Fruit fly (Drosophila melanogaster): ENCODE data around the gene RpL17.
A peak's percentile ranks its signal among the peaks of the same experiment; 100 is the strongest.

Gene RpL17

dm6 chrX:6719968-6720367, 24.1 kb downstream of the RpL17 start (continued):
- TF ChIP-seq E2f2 (GFP tag; IDR thresholded peaks at IDR 0.05) = 0 out of 2 replicates have a peak, but pooled peaks have one; percentile 18
- TF ChIP-seq tup (GFP tag; optimal IDR thresholded peaks at IDR 0.05) = no peak
- TF ChIP-seq Usf (GFP tag; optimal IDR thresholded peaks at IDR 0.05) = no peak
- no peak for TF ChIP-seq CG11398 (GFP tag; optimal IDR thresholded peaks at IDR 0.05)
- no peak for TF ChIP-seq hb (GFP tag; IDR thresholded peaks at IDR 0.05; ENCODE audit: partially characterized antibody)
- peak; percentile 35 for TF ChIP-seq CG10209 (GFP tag; optimal IDR thresholded peaks at IDR 0.05)
- TF ChIP-seq CG8924 (tag; optimal IDR thresholded peaks at IDR 0.05) = no peak
- no peak for TF ChIP-seq lilli (GFP tag; optimal IDR thresholded peaks at IDR 0.05)
- TF ChIP-seq CG30431 (GFP tag; optimal IDR thresholded peaks at IDR 0.05) = no peak
- no peak for TF ChIP-seq zen2 (GFP tag; IDR thresholded peaks at IDR 0.05; ENCODE audit: partially characterized antibody)
- no peak for TF ChIP-seq inv (GFP tag; IDR thresholded peaks at IDR 0.05; ENCODE audit: partially characterized antibody)
- TF ChIP-seq CG17186 (GFP tag; optimal IDR thresholded peaks at IDR 0.05) = no peak
- peak; percentile 28; the same call in 1 of the 2 replicates for TF ChIP-seq sob (GFP tag; IDR thresholded peaks at IDR 0.05)
- no peak for TF ChIP-seq Hey (tag; optimal IDR thresholded peaks at IDR 0.05)
- TF ChIP-seq CG8478 (optimal IDR thresholded peaks at IDR 0.05) = no peak
- no peak for TF ChIP-seq Hr51 (GFP tag; optimal IDR thresholded peaks at IDR 0.05)
- peak; percentile 29; the same call in 1 of the 2 replicates for TF ChIP-seq vvl (GFP tag; IDR thresholded peaks at IDR 0.05)
- TF ChIP-seq prd (optimal IDR thresholded peaks at IDR 0.05) = no peak
- TF ChIP-seq prd (GFP tag; IDR thresholded peaks at IDR 0.05) = no peak; the same call in 2 of the 3 replicates
- no peak for TF ChIP-seq CG15011 (GFP tag; optimal IDR thresholded peaks at IDR 0.05)
- TF ChIP-seq CG17359 (tag; optimal IDR thresholded peaks at IDR 0.05) = peak; percentile 38
- no peak for TF ChIP-seq caup (GFP tag; optimal IDR thresholded peaks at IDR 0.05; ENCODE audit: severe bottlenecking)
- TF ChIP-seq pzg (GFP tag; optimal IDR thresholded peaks at IDR 0.05) = no peak
- TF ChIP-seq trh (GFP tag; optimal IDR thresholded peaks at IDR 0.05) = no peak
- no peak for TF ChIP-seq crol (GFP tag; IDR thresholded peaks at IDR 0.05)
- no peak for TF ChIP-seq scrt (GFP tag; optimal IDR thresholded peaks at IDR 0.05)
- no peak for TF ChIP-seq cad (GFP tag; optimal IDR thresholded peaks at IDR 0.05)
- peak; percentile 20 for TF ChIP-seq wek (GFP tag; optimal IDR thresholded peaks at IDR 0.05)
- TF ChIP-seq CG33557 (GFP tag; optimal IDR thresholded peaks at IDR 0.05) = no peak
- TF ChIP-seq HHEX (GFP tag; optimal IDR thresholded peaks at IDR 0.05) = peak; percentile 6
- TF ChIP-seq Meics (GFP tag; optimal IDR thresholded peaks at IDR 0.05) = peak; percentile 26
- TF ChIP-seq ci (GFP tag; IDR thresholded peaks at IDR 0.05) = 0 out of 3 replicates have a peak, but pooled peaks have one; percentile 16
- TF ChIP-seq CG42726 (GFP tag; IDR thresholded peaks at IDR 0.05; ENCODE audit: partially characterized antibody) = no peak
- TF ChIP-seq tin (GFP tag; optimal IDR thresholded peaks at IDR 0.05) = no peak
- no peak for TF ChIP-seq chif (GFP tag; optimal IDR thresholded peaks at IDR 0.05)
- no peak for TF ChIP-seq CG8089 (GFP tag; optimal IDR thresholded peaks at IDR 0.05)
- TF ChIP-seq CG4282 (GFP tag; optimal IDR thresholded peaks at IDR 0.05) = no peak
- TF ChIP-seq org-1 (GFP tag; optimal IDR thresholded peaks at IDR 0.05) = no peak
- no peak for TF ChIP-seq CG6683 (GFP tag; optimal IDR thresholded peaks at IDR 0.05)
- peak; percentile 10 for TF ChIP-seq CG7987 (GFP tag; optimal IDR thresholded peaks at IDR 0.05)
- no peak for TF ChIP-seq jumu (GFP tag; optimal IDR thresholded peaks at IDR 0.05)
- TF ChIP-seq CG17912 (GFP tag; optimal IDR thresholded peaks at IDR 0.05) = no peak
- 0 out of 3 replicates have a peak, but pooled peaks have one; percentile 11 for TF ChIP-seq Mrtf (GFP tag; IDR thresholded peaks at IDR 0.05)
- peak; percentile 35 for TF ChIP-seq CG13296 (GFP tag; optimal IDR thresholded peaks at IDR 0.05)
- TF ChIP-seq CG12104 (GFP tag; optimal IDR thresholded peaks at IDR 0.05) = peak; percentile 9
- no peak for TF ChIP-seq oc (tag; optimal IDR thresholded peaks at IDR 0.05)
- no peak for TF ChIP-seq CG10654 (GFP tag; optimal IDR thresholded peaks at IDR 0.05)
- no peak for TF ChIP-seq CG4360 (GFP tag; IDR thresholded peaks at IDR 0.05)
- TF ChIP-seq al (GFP tag; IDR thresholded peaks at IDR 0.05) = peak; percentile 24; the same call in 1 of the 2 replicates
- no peak for TF ChIP-seq hbn (GFP tag; IDR thresholded peaks at IDR 0.05; ENCODE audit: partially characterized antibody)
- TF ChIP-seq CrebB (tag; optimal IDR thresholded peaks at IDR 0.05) = no peak

Data from whole organism, embryonic.